Worm (Caenorhabditis elegans) whole organism, young adult: Measurements from ENCODE around the gene ntc-1.
A peak's percentile ranks its signal among the peaks of the same experiment; 100 is the strongest.

ENCODE experiments used
- B0035.1 ChIP-seq: sonication (generic microtip); optimal IDR thresholded peaks from 2 replicates; lab custom pipeline; 2016; ENCODE audit warnings: missing genetic modification characterization, mild to moderate bottlenecking, missing compliant biosample characterization, missing genotype, missing genetic modification reagents
- B0336.3 ChIP-seq: fragments of 200-800 bp; sonication (Bioruptor generic); IDR thresholded peaks from 2 replicates; pipeline ENCODE4 v1.3.6; 2022; ENCODE audit warnings: missing genetic modification characterization, missing compliant biosample characterization
- F33H1.4 ChIP-seq: fragments of 200-800 bp; sonication (Bioruptor generic); IDR thresholded peaks from 2 replicates; pipeline ENCODE4 v1.3.6; 2022; ENCODE audit warnings: missing genetic modification reagents, missing genetic modification characterization, missing compliant biosample characterization
- F37B4.10 ChIP-seq: fragments of 200-800 bp; sonication (Bioruptor generic); IDR thresholded peaks from 2 replicates; pipeline ENCODE4 v1.3.6; 2022; ENCODE audit warnings: missing genetic modification characterization, missing compliant biosample characterization
- F52B5.7 ChIP-seq: sonication (generic microtip); optimal IDR thresholded peaks from 2 replicates; lab custom pipeline; 2016; ENCODE audit warnings: mild to moderate bottlenecking, missing genetic modification characterization, missing compliant biosample characterization
- F57A8.1 ChIP-seq: fragments of 200-800 bp; sonication (Bioruptor generic); optimal IDR thresholded peaks from 2 replicates; lab custom pipeline; 2018; ENCODE audit warnings: mild to moderate bottlenecking, missing genetic modification characterization, moderate library complexity, missing compliant biosample characterization
- K12H6.12 ChIP-seq: fragments of 200-800 bp; sonication (Bioruptor generic); optimal IDR thresholded peaks from 2 replicates; lab custom pipeline; 2018; ENCODE audit warnings: mild to moderate bottlenecking, missing genetic modification characterization, missing compliant biosample characterization
- T26A5.8 ChIP-seq: sonication (generic microtip); optimal IDR thresholded peaks from 2 replicates; lab custom pipeline; 2016; ENCODE audit warnings: missing genetic modification characterization, missing compliant biosample characterization
- akir-1 ChIP-seq: fragments of 200-800 bp; sonication (Bioruptor generic); optimal IDR thresholded peaks from 2 replicates; lab custom pipeline; 2018; ENCODE audit warnings: mild to moderate bottlenecking, missing genetic modification characterization, moderate library complexity, missing compliant biosample characterization
- aptf-3 ChIP-seq: fragments of 200-800 bp; sonication (Bioruptor generic); IDR thresholded peaks from 2 replicates; pipeline ENCODE4 v1.3.6; 2022; ENCODE audit warnings: missing genetic modification characterization, missing compliant biosample characterization
- atf-7 ChIP-seq: sonication (generic microtip); optimal IDR thresholded peaks from 2 replicates; lab custom pipeline; 2017; ENCODE audit warnings: mild to moderate bottlenecking, missing genetic modification characterization, missing compliant biosample characterization
- bed-1 ChIP-seq: fragments of 200-800 bp; sonication (Bioruptor generic); IDR thresholded peaks from 2 replicates; pipeline ENCODE4 v1.3.6; 2022; ENCODE audit warnings: missing genetic modification reagents, missing genetic modification characterization, missing compliant biosample characterization
- cebp-1 ChIP-seq, 2 experiments: fragments of 200-800 bp in 1 of 2; sonication (Bioruptor generic) in 1 of 2; sonication (generic microtip) in 1 of 2; IDR thresholded peaks in 1 of 2; optimal IDR thresholded peaks in 1 of 2; 2 replicates each; pipeline versions ENCODE4 v1.3.6 to Lab custom; 2017 to 2022; ENCODE audit warnings: missing compliant biosample characterization in 2 of 2, missing genetic modification characterization in 2 of 2, mild to moderate bottlenecking in 1 of 2, missing genetic modification reagents in 1 of 2, moderate library complexity in 1 of 2
- cebp-2 ChIP-seq: fragments of 200-800 bp; sonication (Bioruptor generic); IDR thresholded peaks from 2 replicates; pipeline ENCODE4 v1.3.6; 2022; ENCODE audit warnings: missing genetic modification characterization, missing compliant biosample characterization
- ceh-27 ChIP-seq: fragments of 200-800 bp; sonication (Bioruptor generic); optimal IDR thresholded peaks from 2 replicates; lab custom pipeline; 2018; ENCODE audit warnings: mild to moderate bottlenecking, missing genetic modification characterization, moderate library complexity, missing compliant biosample characterization
- ceh-40 ChIP-seq: fragments of 200-800 bp; sonication (Bioruptor generic); IDR thresholded peaks from 2 replicates; pipeline ENCODE4 v1.3.6; 2022; ENCODE audit warnings: missing genetic modification characterization, missing compliant biosample characterization
- chd-7 ChIP-seq: sonication (generic microtip); optimal IDR thresholded peaks from 2 replicates; lab custom pipeline; 2016; ENCODE audit warnings: mild to moderate bottlenecking, missing genetic modification characterization, moderate library complexity, missing compliant biosample characterization
- die-1 ChIP-seq: sonication (generic microtip); optimal IDR thresholded peaks from 2 replicates; lab custom pipeline; 2016; ENCODE audit warnings: missing genotype, mild to moderate bottlenecking, missing genetic modification characterization, missing compliant biosample characterization
- dox-1 ChIP-seq: fragments of 200-800 bp; sonication (Bioruptor generic); IDR thresholded peaks from 2 replicates; pipeline ENCODE4 v1.3.6; 2022; ENCODE audit warnings: missing genetic modification reagents, missing genetic modification characterization, missing compliant biosample characterization
- efl-1 ChIP-seq: fragments of 150-350 bp; optimal IDR thresholded peaks from 2 replicates; lab custom pipeline; 2014; ENCODE audit warnings: missing biosample characterization, missing genetic modification reagents, missing genetic modification characterization
- egl-18 ChIP-seq: fragments of 200-800 bp; sonication (Bioruptor generic); IDR thresholded peaks from 2 replicates; pipeline ENCODE4 v1.3.6; 2022; ENCODE audit warnings: missing genetic modification reagents, missing genetic modification characterization, missing compliant biosample characterization
- egrh-3 ChIP-seq: fragments of 200-800 bp; sonication (Bioruptor generic); IDR thresholded peaks from 2 replicates; pipeline ENCODE4 v1.3.6; 2022; ENCODE audit warnings: missing genetic modification reagents, missing genetic modification characterization, missing compliant biosample characterization
- fkh-3 ChIP-seq: sonication (generic microtip); optimal IDR thresholded peaks from 2 replicates; lab custom pipeline; 2016; ENCODE audit warnings: mild to moderate bottlenecking, missing genetic modification characterization, missing compliant biosample characterization
- hmg-1.2 ChIP-seq: fragments of 200-800 bp; sonication (Bioruptor generic); IDR thresholded peaks from 2 replicates; pipeline ENCODE4 v1.3.6; 2022; ENCODE audit warnings: missing genetic modification reagents, missing genetic modification characterization, missing compliant biosample characterization
- hrde-1 ChIP-seq: sonication (generic microtip); optimal IDR thresholded peaks from 2 replicates; lab custom pipeline; 2016; ENCODE audit warnings: missing genetic modification characterization, mild to moderate bottlenecking, missing compliant biosample characterization, moderate library complexity, missing genotype, missing genetic modification reagents, borderline replicate concordance
- let-607 ChIP-seq, 2 experiments: fragments of 200-800 bp in 1 of 2; sonication (Bioruptor generic) in 1 of 2; sonication (generic microtip) in 1 of 2; optimal IDR thresholded peaks; 2 replicates each; lab custom pipeline; 2016 to 2018; ENCODE audit warnings: mild to moderate bottlenecking in 2 of 2, missing compliant biosample characterization in 2 of 2, missing genetic modification characterization in 2 of 2, moderate library complexity in 2 of 2, missing genotype in 1 of 2
- lin-40 ChIP-seq: sonication (generic microtip); optimal IDR thresholded peaks from 2 replicates; lab custom pipeline; 2016; ENCODE audit warnings: missing genetic modification characterization, mild to moderate bottlenecking, missing compliant biosample characterization, missing genotype, missing genetic modification reagents
- lsl-1 ChIP-seq: fragments of 200-800 bp; sonication (Bioruptor generic); optimal IDR thresholded peaks from 2 replicates; lab custom pipeline; 2018; ENCODE audit warnings: mild to moderate bottlenecking, missing genetic modification characterization, moderate library complexity, missing compliant biosample characterization
- lsy-27 ChIP-seq: sonication (generic microtip); optimal IDR thresholded peaks from 2 replicates; lab custom pipeline; 2017; ENCODE audit warnings: missing genetic modification characterization, mild to moderate bottlenecking, missing compliant biosample characterization, antibody characterized with exemption, missing genotype, borderline replicate concordance; ENCODE audit not compliant: insufficient read depth
- mxl-1 ChIP-seq: sonication (generic microtip); optimal IDR thresholded peaks from 2 replicates; lab custom pipeline; 2016; ENCODE audit warnings: missing genetic modification characterization, missing compliant biosample characterization
- nfya-2 ChIP-seq: fragments of 200-800 bp; sonication (Bioruptor generic); IDR thresholded peaks from 2 replicates; pipeline ENCODE4 v1.3.6; 2022; ENCODE audit warnings: missing genetic modification reagents, missing genetic modification characterization, missing compliant biosample characterization
- nhr-27 ChIP-seq: fragments of 200-800 bp; sonication (Bioruptor generic); optimal IDR thresholded peaks from 2 replicates; lab custom pipeline; 2018; ENCODE audit warnings: mild to moderate bottlenecking, missing genetic modification characterization, moderate library complexity, missing compliant biosample characterization
- nhr-80 ChIP-seq: sonication (generic microtip); optimal IDR thresholded peaks from 2 replicates; lab custom pipeline; 2016; ENCODE audit warnings: missing genetic modification characterization, missing compliant biosample characterization
- sea-2 ChIP-seq: fragments of 200-800 bp; sonication (Bioruptor generic); IDR thresholded peaks from 2 replicates; pipeline ENCODE4 v1.3.6; 2022; ENCODE audit warnings: missing genetic modification characterization, missing compliant biosample characterization
- snpc-1.1 ChIP-seq: sonication (generic microtip); optimal IDR thresholded peaks from 2 replicates; lab custom pipeline; 2017; ENCODE audit warnings: missing genetic modification characterization, mild to moderate bottlenecking, missing compliant biosample characterization, antibody characterized with exemption, moderate library complexity, missing genotype, missing genetic modification reagents; ENCODE audit not compliant: insufficient read depth
- tbp1 ChIP-seq: fragments of 200-800 bp; sonication (Bioruptor generic); optimal IDR thresholded peaks from 2 replicates; lab custom pipeline; 2018; ENCODE audit warnings: mild to moderate bottlenecking, missing genetic modification characterization, missing compliant biosample characterization
- tbx-9 ChIP-seq: sonication (generic microtip); optimal IDR thresholded peaks from 2 replicates; lab custom pipeline; 2016; ENCODE audit warnings: borderline replicate concordance, missing genetic modification characterization, inconsistent platforms, missing compliant biosample characterization
- xnd-1 ChIP-seq: sonication (generic microtip); optimal IDR thresholded peaks from 2 replicates; lab custom pipeline; 2016; ENCODE audit warnings: missing genotype, missing genetic modification reagents, missing genetic modification characterization, missing compliant biosample characterization
- zfh-2 ChIP-seq: fragments of 200-800 bp; sonication (Bioruptor generic); conservative IDR thresholded peaks from 2 replicates; pipeline ENCODE4 v1.3.6; 2022; ENCODE audit warnings: missing genetic modification reagents, missing genetic modification characterization, missing compliant biosample characterization
- ztf-18 ChIP-seq: sonication (generic microtip); optimal IDR thresholded peaks from 2 replicates; lab custom pipeline; 2016; ENCODE audit warnings: missing genotype, mild to moderate bottlenecking, missing genetic modification characterization, missing compliant biosample characterization

ntc-1 gene

DNA sequence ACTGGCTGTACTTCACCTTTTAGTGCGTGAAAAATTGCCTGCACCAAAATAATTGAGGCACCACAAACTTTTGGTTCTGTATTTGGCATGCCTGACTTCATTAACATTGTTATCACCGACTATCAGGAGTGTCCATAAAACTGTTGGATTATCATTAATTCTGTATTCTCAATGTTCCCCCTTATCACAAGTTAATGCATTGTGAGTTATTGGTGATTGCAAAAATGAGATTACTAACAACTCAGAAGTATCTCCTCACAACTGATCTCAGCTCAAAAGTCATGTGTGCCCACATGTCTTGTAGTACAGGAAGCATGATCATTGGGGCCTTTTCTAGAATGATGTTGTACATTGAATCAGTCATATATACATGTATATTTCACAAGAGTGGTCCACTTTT, 19.8 kb downstream of the ntc-1 start, which contains the start of gene arrd-23:
Gene arrd-23, plus strand, starts transcription at position 301 of the 400 bp plus-strand sequence.
- TF ChIP-seq ceh-27 (no peak), hrde-1 (tag; lab: Kevin White, UChicago) (no peak), let-607 (tag; optimal IDR thresholded peaks at IDR 0.05; lab: Kevin White, UChicago) (no peak), tbp1 (no peak), lsy-27 (tag; lab: Kevin White, UChicago) (no peak), akir-1 (no peak)

- TF ChIP-seq ceh-40 = no peak
- TF ChIP-seq B0035.1 (tag; lab: Kevin White, UChicago) = no peak
- TF ChIP-seq lin-40 (tag; lab: Kevin White, UChicago) = peak; percentile 17
- TF ChIP-seq dox-1 (GFP tag; lab: Robert Waterston, UW) = 0 out of 2 replicates have a peak, but pooled peaks have one; percentile 36
- no peak for TF ChIP-seq tbx-9 (tag; lab: Kevin White, UChicago)
- TF ChIP-seq cebp-1 (GFP tag; IDR thresholded peaks at IDR 0.05; lab: Robert Waterston, UW) = no peak
- no peak for TF ChIP-seq cebp-1 (tag; optimal IDR thresholded peaks at IDR 0.05; lab: Kevin White, UChicago)
- no peak for TF ChIP-seq nhr-80 (tag; lab: Kevin White, UChicago)
- TF ChIP-seq nfya-2 (GFP tag; lab: Robert Waterston, UW) = no peak
- no peak for TF ChIP-seq F33H1.4
Observed at ce11 chrX:4890159-4890558, 24.3 kb downstream of the ntc-1 start, which contains the start of gene T07F12.2. TSS of gene T07F12.2 (plus strand) at chrX:4890245.

ce11 chrX:4893623-4894105, 27.8 kb downstream of the ntc-1 start, which contains the start of gene T07F12.1:
TSS of gene T07F12.1 (plus strand) at chrX:4894055.
- TF ChIP-seq hmg-1.2 (GFP tag; lab: Robert Waterston, UW) = peak; percentile 75; the same call in 1 of the 2 replicates
- TF ChIP-seq die-1 = no peak

- no peak for TF ChIP-seq lsl-1 (GFP tag; lab: Kevin White, UChicago)
- TF ChIP-seq cebp-2 (GFP tag; lab: Robert Waterston, UW) = 0 out of 2 replicates have a peak, but pooled peaks have one; percentile 42
Observed at ce11 chrX:4895223-4895622, 29.3 kb downstream of the ntc-1 start.

- TF ChIP-seq bed-1 (GFP tag; lab: Robert Waterston, UW) (no peak), sea-2 (GFP tag; lab: Robert Waterston, UW) (no peak), chd-7 (tag; lab: Kevin White, UChicago) (peak; percentile 43), hmg-1.2 (GFP tag; lab: Robert Waterston, UW) (peak; percentile 42; the same call in 1 of the 2 replicates), snpc-1.1 (tag; lab: Kevin White, UChicago) (no peak), atf-7 (tag; lab: Kevin White, UChicago) (peak; percentile 70), ztf-18 (no peak), K12H6.12 (tag; lab: Kevin White, UChicago) (peak; percentile 69), xnd-1 (tag; lab: Kevin White, UChicago) (no peak), cebp-1 (GFP tag; IDR thresholded peaks at IDR 0.05; lab: Robert Waterston, UW) (no peak), cebp-1 (tag; optimal IDR thresholded peaks at IDR 0.05; lab: Kevin White, UChicago) (peak; percentile 55), fkh-3 (tag; lab: Kevin White, UChicago) (no peak), nhr-27 (tag; lab: Kevin White, UChicago) (no peak), mxl-1 (tag; lab: Kevin White, UChicago) (no peak), F33H1.4 (no peak), aptf-3 (GFP tag; lab: Robert Waterston, UW) (no peak), F52B5.7 (no peak), F37B4.10 (no peak), efl-1 (GFP tag; lab: Kevin White, UChicago) (no peak), B0336.3 (no peak), F57A8.1 (no peak), T26A5.8 (tag; lab: Kevin White, UChicago) (no peak), zfh-2 (GFP tag; lab: Robert Waterston, UW) (peak; percentile 97), tbp1 (no peak), egrh-3 (GFP tag; lab: Robert Waterston, UW) (peak; percentile 76), egl-18 (GFP tag; lab: Robert Waterston, UW) (no peak), ceh-27 (peak; percentile 38)
Observed at ce11 chrX:4899623-4900022, 33.7 kb downstream of the ntc-1 start.
